Worm (Caenorhabditis elegans) whole organism, L1 larva: ENCODE measurements around the gene B0252.8.
A peak's percentile ranks its signal among the peaks of the same experiment; 100 is the strongest.

Experiments used
- ama-1 ChIP-seq: fragments of 150-350 bp; optimal IDR thresholded peaks from 2 replicates; lab custom pipeline; 2014
- egl-27 ChIP-seq, 2 experiments: fragments of 150-350 bp in 1 of 2; sonication (generic microtip); optimal IDR thresholded peaks; 3 replicates each; lab custom pipeline; 2017 to 2018; ENCODE audit warnings: missing biosample characterization in 2 of 2, missing genetic modification characterization in 2 of 2, missing genetic modification reagents in 2 of 2
- elt-3 ChIP-seq, 6 experiments: fragments of 150-350 bp in 1 of 6; sonication (generic microtip); optimal IDR thresholded peaks; 2 replicates each; lab custom pipeline; 2017 to 2018; ENCODE audit warnings: missing biosample characterization in 6 of 6, missing genetic modification characterization in 6 of 6, inconsistent platforms in 1 of 6
- ets-5 ChIP-seq: fragments of 200-800 bp; sonication (Bioruptor generic); IDR thresholded peaks from 2 replicates; pipeline ENCODE4 v1.3.6; 2022; ENCODE audit warnings: missing genetic modification characterization, missing compliant biosample characterization
- mab-9 ChIP-seq: fragments of 200-800 bp; sonication (Bioruptor generic); IDR thresholded peaks from 2 replicates; pipeline ENCODE4 v1.3.6; 2022; ENCODE audit warnings: missing genetic modification reagents, missing genetic modification characterization, missing compliant biosample characterization
- nhr-28 ChIP-seq: fragments of 150-350 bp; optimal IDR thresholded peaks from 2 replicates; lab custom pipeline; 2014; ENCODE audit warnings: missing biosample characterization, missing genetic modification characterization
- nhr-76 ChIP-seq: sonication (generic microtip); optimal IDR thresholded peaks from 2 replicates; lab custom pipeline; 2017; ENCODE audit warnings: missing biosample characterization, missing genetic modification characterization
- nhr-77 ChIP-seq: fragments of 150-350 bp; optimal IDR thresholded peaks from 2 replicates; lab custom pipeline; 2014; ENCODE audit warnings: missing biosample characterization, missing genetic modification characterization
- nhr-85 ChIP-seq: sonication (generic microtip); peaks from one replicate; lab custom pipeline; 2016; ENCODE audit warnings: missing genetic modification characterization, inconsistent platforms, missing compliant biosample characterization
- pag-3 ChIP-seq: sonication (generic microtip); optimal IDR thresholded peaks from 2 replicates; lab custom pipeline; 2017; ENCODE audit warnings: missing genetic modification characterization, mild to moderate bottlenecking, missing compliant biosample characterization, antibody characterized with exemption, borderline replicate concordance; ENCODE audit not compliant: insufficient read depth
- pqm-1 ChIP-seq: sonication (generic microtip); optimal IDR thresholded peaks from 3 replicates; lab custom pipeline; 2017; ENCODE audit warnings: missing biosample characterization, missing genetic modification characterization
- unc-62 ChIP-seq: fragments of 150-350 bp; optimal IDR thresholded peaks from 2 replicates; lab custom pipeline; 2014; ENCODE audit warnings: missing biosample characterization, missing genetic modification reagents, missing genetic modification characterization
- unc-98 ChIP-seq: fragments of 200-800 bp; sonication (Bioruptor generic); IDR thresholded peaks from 2 replicates; pipeline ENCODE4 v1.3.6; 2022; ENCODE audit warnings: missing genetic modification characterization, missing compliant biosample characterization
- ztf-11 ChIP-seq, 2 experiments: sonication (generic microtip); optimal IDR thresholded peaks; 2 replicates each; lab custom pipeline; 2016 to 2017; ENCODE audit warnings: missing genetic modification characterization in 2 of 2, missing biosample characterization in 1 of 2, missing compliant biosample characterization in 1 of 2

DNA sequence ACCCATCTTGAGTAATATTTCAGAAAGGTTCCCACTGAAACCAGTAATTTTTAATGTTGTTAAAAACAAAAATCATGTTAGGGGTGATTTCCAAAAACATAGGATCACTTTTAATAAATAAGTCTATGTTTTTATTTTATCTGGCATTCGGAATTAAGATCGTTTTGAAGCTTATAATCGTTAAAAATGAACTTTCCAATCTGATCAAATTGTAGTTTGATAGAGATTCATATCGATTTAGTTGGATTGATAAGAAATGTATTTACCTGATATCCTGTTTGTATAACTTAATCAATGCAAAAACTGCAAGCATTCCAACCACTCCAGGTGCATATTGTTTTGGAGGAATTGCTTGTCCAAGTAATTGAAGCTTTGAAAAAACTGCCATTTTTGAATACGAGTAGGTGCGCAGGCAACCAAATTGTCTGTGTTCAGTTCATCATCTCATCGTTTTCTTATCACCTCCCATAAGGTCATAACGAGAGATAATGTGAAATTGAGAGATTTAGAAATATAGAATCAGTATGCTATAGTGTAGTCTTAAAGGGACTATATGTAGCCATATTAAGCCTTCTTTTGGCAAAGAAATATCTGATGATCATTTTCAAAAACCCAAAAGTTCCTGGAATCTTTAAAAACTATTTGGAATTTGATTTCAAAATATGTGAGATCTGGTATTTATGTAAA is 28.5 kb upstream of the B0252.8 start, which contains the start of gene pmp-2:
- TF ChIP-seq ets-5 (GFP tag; lab: Robert Waterston, UW) (no peak), pqm-1 (tag; lab: Kevin White, UChicago) (no peak), unc-98 (GFP tag; lab: Robert Waterston, UW) (no peak), pag-3 (no peak), elt-3 (tag; optimal IDR thresholded peaks at IDR 0.05; lab: Kevin White, UChicago) (peak in 2 of 6 experiments; percentile 49 to 51), unc-62 (no peak), nhr-28 (no peak), nhr-77 (tag; lab: Kevin White, UChicago) (no peak), mab-9 (GFP tag; lab: Robert Waterston, UW) (no peak), ztf-11 (tag; optimal IDR thresholded peaks at IDR 0.05; lab: Kevin White, UChicago) (no peak), nhr-76 (tag; lab: Kevin White, UChicago) (no peak), ama-1 (lab: Kevin White, UChicago) (no peak), egl-27 (tag; optimal IDR thresholded peaks at IDR 0.05; lab: Kevin White, UChicago) (no peak), nhr-85 (tag; lab: Kevin White, UChicago) (no peak)
